Fruit fly (Drosophila melanogaster) S2 (cell line): ENCODE results near the gene kek3.

Experiments
- CG8478 ChIP-seq: fragments of >200 bp; optimal IDR thresholded peaks from 2 replicates; lab custom pipeline; 2018
- CTCF ChIP-seq, 2 experiments: fragments of >200 bp; optimal IDR thresholded peaks; 2 replicates each; lab custom pipeline; 2018

- TF ChIP-seq CG8478 (lab: Kevin White, UChicago) (no peak), CTCF (optimal IDR thresholded peaks at IDR 0.05; lab: Kevin White, UChicago) (no peak)
Observed at dm6 chr2L:15613285-15613912, 60.9 kb downstream of the kek3 start, which contains the start of gene Semp1.
